Worm (Caenorhabditis elegans): ENCODE data around the gene Y73F8A.26.
A peak's percentile ranks its signal among the peaks of the same experiment; 100 is the strongest.

Gene Y73F8A.26

DNA sequence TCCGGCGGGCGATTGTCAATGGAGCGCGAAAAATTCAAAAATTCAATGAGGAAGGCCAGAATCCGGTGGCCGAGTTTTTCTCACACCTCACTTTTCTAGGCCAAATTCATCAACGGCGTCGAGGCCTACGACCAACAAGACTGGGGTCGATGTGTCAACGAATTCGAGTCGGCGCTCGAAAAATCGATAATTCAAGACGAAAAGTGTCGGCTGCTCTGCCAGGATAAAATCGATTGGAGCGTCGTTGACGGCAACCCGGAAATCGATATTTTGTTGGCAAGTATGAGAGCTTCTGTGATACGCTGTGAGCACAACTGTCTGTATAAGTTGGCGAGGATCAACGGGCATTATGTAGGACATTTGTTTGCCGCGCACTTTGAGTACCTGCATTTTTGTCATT is 2.4 kb downstream of the Y73F8A.26 start:
- TF ChIP-seq nhr-80 (tag; optimal IDR thresholded peaks at IDR 0.05) = no peak

DNA sequence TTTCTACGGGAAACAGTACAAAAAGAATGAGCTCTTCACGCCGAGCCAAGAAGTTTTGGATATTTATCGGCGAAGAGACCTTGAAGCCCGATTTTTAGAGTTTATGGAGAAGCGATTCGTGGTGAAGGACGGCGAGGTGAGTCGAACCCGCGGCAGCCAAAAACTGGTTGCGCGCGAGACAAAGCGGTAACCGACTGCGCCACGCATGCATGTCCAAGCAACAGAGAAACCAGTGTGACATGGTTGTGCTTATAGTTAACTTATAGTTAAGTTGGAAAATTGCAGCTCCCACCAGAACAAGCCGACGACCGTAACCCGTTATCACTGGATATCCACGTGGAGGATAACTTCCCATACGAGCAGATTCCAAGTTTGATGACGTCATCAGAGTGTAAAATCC is 2.9 kb downstream of the Y73F8A.26 start:
- TF ChIP-seq dox-1 (GFP tag; IDR thresholded peaks at IDR 0.05) = no peak
- TF ChIP-seq attf-6 (GFP tag; IDR thresholded peaks at IDR 0.05) = peak; percentile 97
- no peak for TF ChIP-seq akir-1 (GFP tag; optimal IDR thresholded peaks at IDR 0.05)
- peak; percentile 33 for TF ChIP-seq lsy-27 (tag; optimal IDR thresholded peaks at IDR 0.05; ENCODE audit: borderline replicate concordance, insufficient read depth)
- no peak for TF ChIP-seq B0035.1 (tag; optimal IDR thresholded peaks at IDR 0.05)
- no peak for TF ChIP-seq tbx-9 (tag; optimal IDR thresholded peaks at IDR 0.05; ENCODE audit: borderline replicate concordance)
- TF ChIP-seq lin-35 (GFP tag; optimal IDR thresholded peaks at IDR 0.05) = no peak
- no peak for TF ChIP-seq Y67H2A.10 (GFP tag; conservative IDR thresholded peaks at IDR 0.05)
- TF ChIP-seq pbrm-1 (GFP tag; IDR thresholded peaks at IDR 0.05) = no peak; the same call in 1 of the 2 replicates
- TF ChIP-seq K11D2.4 (GFP tag; IDR thresholded peaks at IDR 0.05) = no peak
- peak; percentile 14 for TF ChIP-seq tlf-1 (GFP tag; optimal IDR thresholded peaks at IDR 0.05)
- TF ChIP-seq F33H1.4 (GFP tag; IDR thresholded peaks at IDR 0.05) = no peak
- TF ChIP-seq D2030.7 (GFP tag; IDR thresholded peaks at IDR 0.05) = peak; percentile 31; the same call in 1 of the 2 replicates
- no peak for TF ChIP-seq zfh-2 (GFP tag; conservative IDR thresholded peaks at IDR 0.05)
- peak; percentile 6 for TF ChIP-seq F23B12.7 (tag; optimal IDR thresholded peaks at IDR 0.05; ENCODE audit: insufficient read depth)
- no peak for TF ChIP-seq hlh-12 (tag; optimal IDR thresholded peaks at IDR 0.05)
- TF ChIP-seq rcor-1 (GFP tag; IDR thresholded peaks at IDR 0.05) = no peak
- no peak for TF ChIP-seq gei-17 (GFP tag; optimal IDR thresholded peaks at IDR 0.05)
- TF ChIP-seq mes-4 (tag; optimal IDR thresholded peaks at IDR 0.05) = peak; percentile 43
- 0 out of 2 replicates have a peak, but pooled peaks have one; percentile 44 for TF ChIP-seq madf-3 (GFP tag; IDR thresholded peaks at IDR 0.05)
- no peak for TF ChIP-seq him-1 (tag; optimal IDR thresholded peaks at IDR 0.05)
- TF ChIP-seq B0336.3 (GFP tag; IDR thresholded peaks at IDR 0.05) = no peak; the same call in 1 of the 2 replicates
- no peak for TF ChIP-seq madf-8 (GFP tag; conservative IDR thresholded peaks at IDR 0.05)
- TF ChIP-seq nhr-179 (tag; optimal IDR thresholded peaks at IDR 0.05) = no peak
- no peak for TF ChIP-seq cebp-1 (GFP tag; IDR thresholded peaks at IDR 0.05)
- TF ChIP-seq cebp-1 (tag; optimal IDR thresholded peaks at IDR 0.05) = no peak
- peak; percentile 34 to 43 for TF ChIP-seq rec-8 (tag; optimal IDR thresholded peaks at IDR 0.05)
- TF ChIP-seq snpc-1.3 (tag; optimal IDR thresholded peaks at IDR 0.05; ENCODE audit: insufficient read depth) = peak; percentile 43
- TF ChIP-seq Y79H2A.3 (GFP tag; conservative IDR thresholded peaks at IDR 0.05) = no peak
- no peak for TF ChIP-seq ekl-4 (GFP tag; IDR thresholded peaks at IDR 0.05)
- TF ChIP-seq lin-26 (GFP tag; IDR thresholded peaks at IDR 0.05) = no peak
- TF ChIP-seq let-526 (GFP tag; IDR thresholded peaks at IDR 0.05) = no peak
- no peak for TF ChIP-seq repo-1 (tag; optimal IDR thresholded peaks at IDR 0.05)
- no peak for TF ChIP-seq ets-4 (GFP tag; optimal IDR thresholded peaks at IDR 0.05)
- TF ChIP-seq F22D6.2 (tag; optimal IDR thresholded peaks at IDR 0.05) = no peak
- TF ChIP-seq attf-3 (GFP tag; conservative IDR thresholded peaks at IDR 0.05) = no peak
- TF ChIP-seq mxl-1 (tag; optimal IDR thresholded peaks at IDR 0.05) = no peak
- TF ChIP-seq mcd-1 (GFP tag; IDR thresholded peaks at IDR 0.05) = peak; percentile 80
- no peak for TF ChIP-seq F37B4.10 (GFP tag; IDR thresholded peaks at IDR 0.05)
- TF ChIP-seq aptf-2 (GFP tag; conservative IDR thresholded peaks at IDR 0.05) = no peak
- peak; percentile 88 for TF ChIP-seq ztf-18 (tag; optimal IDR thresholded peaks at IDR 0.05)
- TF ChIP-seq ZK185.1 (tag; optimal IDR thresholded peaks at IDR 0.05; ENCODE audit: poor library complexity, severe bottlenecking) = no peak
- no peak for TF ChIP-seq egl-44 (GFP tag; IDR thresholded peaks at IDR 0.05)
- TF ChIP-seq sea-2 (GFP tag; IDR thresholded peaks at IDR 0.05) = no peak
- TF ChIP-seq cebp-2 (GFP tag; IDR thresholded peaks at IDR 0.05) = no peak
- peak; percentile 31 for TF ChIP-seq snpc-3.4 (tag; optimal IDR thresholded peaks at IDR 0.05)
